Fruit fly (Drosophila melanogaster): ENCODE data around the gene CG14562.

DNA sequence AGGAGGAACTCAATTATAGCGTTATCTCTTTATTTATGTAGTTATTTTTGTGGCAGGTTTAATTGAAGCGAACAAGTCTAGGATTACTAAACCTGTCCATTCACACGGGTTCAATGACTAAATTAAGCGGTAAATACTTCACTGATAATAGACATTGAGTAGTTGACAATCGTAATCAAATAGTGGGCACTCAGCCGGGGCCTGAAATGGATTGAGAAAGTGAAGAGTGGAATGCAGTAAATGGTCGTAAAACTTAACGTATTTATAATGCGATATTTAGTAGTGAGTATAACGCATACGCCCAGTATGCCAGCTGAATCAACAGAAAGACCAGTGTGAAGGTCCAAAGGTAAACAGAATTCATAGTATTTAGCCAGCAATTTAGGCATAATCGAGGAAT lies 5.9 kb upstream of the CG14562 start:
- TF ChIP-seq woc (GFP tag; optimal IDR thresholded peaks at IDR 0.05): no peak
- TF ChIP-seq Dfd (GFP tag; optimal IDR thresholded peaks at IDR 0.05): no peak
- no peak for TF ChIP-seq Abd-B (GFP tag; optimal IDR thresholded peaks at IDR 0.05)
- no peak for TF ChIP-seq br (GFP tag; optimal IDR thresholded peaks at IDR 0.05)
- no peak for TF ChIP-seq Mio (GFP tag; optimal IDR thresholded peaks at IDR 0.05)
- TF ChIP-seq dsf (GFP tag; optimal IDR thresholded peaks at IDR 0.05; ENCODE audit: borderline replicate concordance): no peak
- no peak for TF ChIP-seq dl (GFP tag; optimal IDR thresholded peaks at IDR 0.05; ENCODE audit: insufficient read depth in 1 of 2, partially characterized antibody in 2 of 2)
- no peak for TF ChIP-seq Myc (optimal IDR thresholded peaks at IDR 0.05)
- no peak for TF ChIP-seq Sp1 (GFP tag; optimal IDR thresholded peaks at IDR 0.05)
- no peak for TF ChIP-seq CG32264 (GFP tag; optimal IDR thresholded peaks at IDR 0.05)

Data from whole organism, wandering third instar larva.